Worm (Caenorhabditis elegans): Measurements from ENCODE around the gene tbcc-1.

DNA sequence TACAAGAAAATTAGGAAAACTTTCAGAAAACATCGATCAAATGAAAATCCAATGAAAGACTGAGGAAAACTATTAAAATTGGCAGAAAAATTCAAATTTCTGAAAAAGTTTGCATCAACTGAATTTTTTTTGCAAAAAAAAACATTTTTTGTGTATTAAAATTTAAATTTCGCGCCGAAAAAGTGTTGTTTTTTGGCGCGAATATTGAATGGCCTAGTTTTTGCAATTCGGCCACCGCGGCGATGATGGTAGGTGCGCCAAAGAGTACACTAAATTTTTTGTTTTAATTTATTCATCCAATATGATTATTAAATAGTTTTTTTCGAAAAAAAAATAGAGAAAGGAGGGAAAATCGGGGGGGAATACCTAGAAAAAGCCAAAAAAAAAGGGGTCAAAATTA lies 19.2 kb upstream of the tbcc-1 start:
- TF ChIP-seq snpc-4 (tag; optimal IDR thresholded peaks at IDR 0.05) (no peak), ama-1 (optimal IDR thresholded peaks at IDR 0.05) (no peak), ces-1 (GFP tag; optimal IDR thresholded peaks at IDR 0.05) (no peak), aly-2 (tag; optimal IDR thresholded peaks at IDR 0.05) (no peak), dpl-1 (GFP tag; optimal IDR thresholded peaks at IDR 0.05) (peak; percentile 10), F37D6.2 (tag; optimal IDR thresholded peaks at IDR 0.05) (no peak), nhr-76 (tag; optimal IDR thresholded peaks at IDR 0.05) (no peak), hlh-30 (tag; optimal IDR thresholded peaks at IDR 0.05; ENCODE audit: insufficient read depth) (no peak), nhr-25 (tag; optimal IDR thresholded peaks at IDR 0.05; ENCODE audit: borderline replicate concordance, insufficient read depth) (no peak), jun-1 (tag; optimal IDR thresholded peaks at IDR 0.05) (no peak), fos-1 (tag; optimal IDR thresholded peaks at IDR 0.05) (no peak), unc-62 (GFP tag; optimal IDR thresholded peaks at IDR 0.05 in 1 of 2) (no peak), unc-62 (tag; optimal IDR thresholded peaks at IDR 0.05) (no peak)

Data from whole organism, L4 larva.